Fruit fly (Drosophila melanogaster) whole organism, embryonic: ENCODE data around the gene CG33654.

Experiments
- Ada2b ChIP-seq: fragments of 200-800 bp; sonication (Bioruptor generic); IDR thresholded peaks from 2 replicates; pipeline ENCODE4 v1.3.6; 2022; ENCODE audit warnings: missing biosample characterization, missing genetic modification characterization
- BtbVII ChIP-seq: fragments of 200-800 bp; sonication (Bioruptor generic); optimal IDR thresholded peaks from 3 replicates; lab custom pipeline; 2017; ENCODE audit warnings: missing biosample characterization, mild to moderate bottlenecking, missing genetic modification characterization
- CG10654 ChIP-seq: fragments of 200-800 bp; sonication (Bioruptor generic); optimal IDR thresholded peaks from 2 replicates; lab custom pipeline; 2016; ENCODE audit warnings: missing biosample characterization, missing genetic modification characterization
- CG12299 ChIP-seq: fragments of 200-800 bp; sonication (Bioruptor generic); optimal IDR thresholded peaks from 2 replicates; lab custom pipeline; 2018; ENCODE audit warnings: missing biosample characterization, mild to moderate bottlenecking, missing genetic modification characterization
- CG1233 ChIP-seq: fragments of 200-800 bp; sonication (Bioruptor generic); optimal IDR thresholded peaks from 4 replicates; lab custom pipeline; 2018; ENCODE audit warnings: missing biosample characterization, mild to moderate bottlenecking, missing genetic modification characterization
- CG12391 ChIP-seq: fragments of 200-800 bp; sonication (Bioruptor generic); optimal IDR thresholded peaks from 3 replicates; lab custom pipeline; 2018; ENCODE audit warnings: missing biosample characterization, mild to moderate bottlenecking, missing genetic modification characterization, moderate library complexity
- CG14050 ChIP-seq: fragments of 200-800 bp; sonication (Bioruptor generic); IDR thresholded peaks from 3 replicates; pipeline ENCODE4 v1.3.6; 2022; ENCODE audit warnings: missing biosample characterization, missing genetic modification characterization
- CG15073 ChIP-seq: fragments of 200-800 bp; sonication (Bioruptor generic); optimal IDR thresholded peaks from 2 replicates; lab custom pipeline; 2016; ENCODE audit warnings: missing biosample characterization, missing genetic modification characterization
- CG1602 ChIP-seq: fragments of 200-800 bp; sonication (Bioruptor generic); optimal IDR thresholded peaks from 3 replicates; lab custom pipeline; 2016; ENCODE audit warnings: missing biosample characterization, missing genetic modification characterization
- CG17912 ChIP-seq: fragments of 200-800 bp; sonication (Bioruptor generic); optimal IDR thresholded peaks from 2 replicates; lab custom pipeline; 2018; ENCODE audit warnings: missing biosample characterization, mild to moderate bottlenecking, missing genetic modification characterization
- CG18011 ChIP-seq: fragments of 200-800 bp; sonication (Bioruptor generic); optimal IDR thresholded peaks from 2 replicates; lab custom pipeline; 2017; ENCODE audit warnings: missing biosample characterization, missing genetic modification characterization, mild to moderate bottlenecking, moderate library complexity, missing genotype
- CG2120 ChIP-seq: fragments of 200-800 bp; sonication (Bioruptor generic); optimal IDR thresholded peaks from 3 replicates; lab custom pipeline; 2016; ENCODE audit warnings: missing biosample characterization, missing genetic modification characterization
- CG32772 ChIP-seq: fragments of 200-800 bp; sonication (Bioruptor generic); IDR thresholded peaks from 2 replicates; pipeline ENCODE4 v1.3.6; 2022; ENCODE audit warnings: missing biosample characterization, missing genetic modification characterization
- CG4730 ChIP-seq: fragments of 200-800 bp; sonication (Bioruptor generic); IDR thresholded peaks from 2 replicates; pipeline ENCODE4 v1.3.6; 2022; ENCODE audit warnings: missing biosample characterization, missing genetic modification characterization
- CG5180 ChIP-seq: fragments of 200-800 bp; sonication (Bioruptor generic); optimal IDR thresholded peaks from 3 replicates; lab custom pipeline; 2017; ENCODE audit warnings: missing biosample characterization, missing genetic modification characterization, mild to moderate bottlenecking, moderate library complexity, missing genetic modification reagents
- CG6254 ChIP-seq: fragments of 200-800 bp; sonication (Bioruptor generic); optimal IDR thresholded peaks from 3 replicates; lab custom pipeline; 2017; ENCODE audit warnings: mild to moderate bottlenecking, missing biosample characterization, missing genetic modification reagents, missing genetic modification characterization
- CG6272 ChIP-seq: fragments of 200-800 bp; sonication (Bioruptor generic); IDR thresholded peaks from 2 replicates; pipeline ENCODE4 v1.3.6; 2022; ENCODE audit warnings: missing biosample characterization, missing genetic modification characterization
- CG6654 ChIP-seq: fragments of 200-800 bp; sonication (Bioruptor generic); optimal IDR thresholded peaks from 2 replicates; lab custom pipeline; 2017; ENCODE audit warnings: missing biosample characterization, mild to moderate bottlenecking, missing genetic modification characterization
- CG7745 ChIP-seq: fragments of 200-800 bp; sonication (Bioruptor generic); optimal IDR thresholded peaks from 2 replicates; lab custom pipeline; 2018; ENCODE audit warnings: missing biosample characterization, mild to moderate bottlenecking, missing genetic modification characterization, moderate library complexity
- CG8281 ChIP-seq: fragments of 200-800 bp; sonication (Bioruptor generic); optimal IDR thresholded peaks from 2 replicates; lab custom pipeline; 2018; ENCODE audit warnings: missing biosample characterization, mild to moderate bottlenecking, missing genetic modification characterization, moderate library complexity
- CrebB ChIP-seq: fragments of 200-800 bp; sonication (Bioruptor generic); optimal IDR thresholded peaks from 3 replicates; lab custom pipeline; 2018; ENCODE audit warnings: missing biosample characterization, mild to moderate bottlenecking, missing genetic modification characterization
- E2f1 ChIP-seq: fragments of 200-800 bp; sonication (Bioruptor generic); IDR thresholded peaks from 2 replicates; pipeline ENCODE4 v1.3.6; 2022; ENCODE audit warnings: missing biosample characterization, missing genetic modification characterization
- Hr39 ChIP-seq: fragments of >200 bp; optimal IDR thresholded peaks from 2 replicates; lab custom pipeline; 2017
- Meics ChIP-seq: fragments of 200-800 bp; sonication (Bioruptor generic); optimal IDR thresholded peaks from 2 replicates; lab custom pipeline; 2017; ENCODE audit warnings: missing biosample characterization, mild to moderate bottlenecking, missing genetic modification characterization
- Poxn ChIP-seq: fragments of 200-800 bp; sonication (Bioruptor generic); IDR thresholded peaks from 2 replicates; pipeline ENCODE4 v1.3.6; 2022; ENCODE audit warnings: missing biosample characterization, missing genetic modification characterization
- Sry-δ ChIP-seq: fragments of 200-800 bp; sonication (Bioruptor generic); optimal IDR thresholded peaks from 2 replicates; lab custom pipeline; 2016; ENCODE audit warnings: missing biosample characterization, missing genetic modification characterization
- Xbp1 ChIP-seq: fragments of 200-800 bp; sonication (Bioruptor generic); optimal IDR thresholded peaks from 3 replicates; lab custom pipeline; 2016; ENCODE audit warnings: missing biosample characterization, mild to moderate bottlenecking, missing genetic modification characterization
- ab ChIP-seq: fragments of 200-800 bp; sonication (Bioruptor generic); optimal IDR thresholded peaks from 2 replicates; lab custom pipeline; 2016; ENCODE audit warnings: missing biosample characterization, missing genetic modification characterization
- bowl ChIP-seq: fragments of 200-800 bp; sonication (Bioruptor generic); IDR thresholded peaks from 2 replicates; pipeline ENCODE4 v1.3.6; 2022; ENCODE audit warnings: missing biosample characterization, missing genetic modification characterization
- btn ChIP-seq: fragments of 200-800 bp; sonication (Bioruptor generic); optimal IDR thresholded peaks from 2 replicates; lab custom pipeline; 2016; ENCODE audit warnings: missing biosample characterization, missing genetic modification characterization
- chm ChIP-seq: fragments of 200-800 bp; sonication (Bioruptor generic); IDR thresholded peaks from 2 replicates; pipeline ENCODE4 v1.3.6; 2022; ENCODE audit warnings: missing biosample characterization, missing genetic modification characterization
- crol ChIP-seq: fragments of 200-800 bp; sonication (Bioruptor generic); IDR thresholded peaks from 2 replicates; pipeline ENCODE4 v1.3.6; 2022; ENCODE audit warnings: missing biosample characterization, missing genetic modification characterization
- fd102C ChIP-seq: fragments of 200-800 bp; sonication (Bioruptor generic); optimal IDR thresholded peaks from 2 replicates; lab custom pipeline; 2018; ENCODE audit warnings: missing biosample characterization, mild to moderate bottlenecking, missing genetic modification characterization, moderate library complexity
- fd64A ChIP-seq: fragments of 200-800 bp; sonication (Bioruptor generic); optimal IDR thresholded peaks from 3 replicates; lab custom pipeline; 2018; ENCODE audit warnings: missing biosample characterization, mild to moderate bottlenecking, missing genetic modification characterization
- fd96Cb ChIP-seq: fragments of 200-800 bp; sonication (Bioruptor generic); optimal IDR thresholded peaks from 2 replicates; lab custom pipeline; 2018; ENCODE audit warnings: missing biosample characterization, mild to moderate bottlenecking, missing genetic modification characterization, moderate library complexity
- gsb-n ChIP-seq: fragments of 200-800 bp; sonication (Bioruptor generic); optimal IDR thresholded peaks from 3 replicates; lab custom pipeline; 2018; ENCODE audit warnings: missing biosample characterization, mild to moderate bottlenecking, missing genetic modification characterization
- hb ChIP-seq: fragments of 200-800 bp; sonication (Bioruptor generic); IDR thresholded peaks from 3 replicates; pipeline ENCODE4 v1.3.6; 2022; ENCODE audit warnings: missing biosample characterization, missing genetic modification characterization; ENCODE audit not compliant: partially characterized antibody
- ind ChIP-seq: fragments of 200-800 bp; sonication (Bioruptor generic); optimal IDR thresholded peaks from 3 replicates; lab custom pipeline; 2016; ENCODE audit warnings: missing biosample characterization, missing genetic modification characterization
- klu ChIP-seq: fragments of 200-800 bp; sonication (Bioruptor generic); IDR thresholded peaks from 2 replicates; pipeline ENCODE4 v1.3.6; 2022; ENCODE audit warnings: missing biosample characterization, missing genetic modification characterization
- lbe ChIP-seq: fragments of 200-800 bp; sonication (Bioruptor generic); optimal IDR thresholded peaks from 2 replicates; lab custom pipeline; 2016; ENCODE audit warnings: missing biosample characterization, mild to moderate bottlenecking, missing genetic modification characterization
- otp ChIP-seq: fragments of 200-800 bp; sonication (Bioruptor generic); IDR thresholded peaks from 3 replicates; pipeline ENCODE4, ENCODE4 v1.3.6; 2022; ENCODE audit warnings: missing biosample characterization, missing genetic modification characterization
- peb ChIP-seq: fragments of 200-800 bp; sonication (Bioruptor generic); IDR thresholded peaks from 2 replicates; pipeline ENCODE4 v1.3.6; 2022; ENCODE audit warnings: missing biosample characterization, missing genetic modification characterization
- pnt ChIP-seq: fragments of 200-800 bp; sonication (Bioruptor generic); optimal IDR thresholded peaks from 3 replicates; lab custom pipeline; 2016; ENCODE audit warnings: missing biosample characterization, missing genetic modification characterization
- row ChIP-seq: fragments of 200-800 bp; sonication (Bioruptor generic); IDR thresholded peaks from 3 replicates; pipeline ENCODE4 v1.3.6; 2022; ENCODE audit warnings: missing biosample characterization, missing genetic modification characterization
- schlank ChIP-seq: fragments of 200-800 bp; sonication (Bioruptor generic); optimal IDR thresholded peaks from 2 replicates; lab custom pipeline; 2018; ENCODE audit warnings: missing biosample characterization, mild to moderate bottlenecking, missing genetic modification characterization
- sens ChIP-seq: fragments of 200-800 bp; sonication (Bioruptor generic); peaks from one replicate; lab custom pipeline; 2016; ENCODE audit warnings: missing biosample characterization, missing genetic modification characterization
- sens-2 ChIP-seq: fragments of 200-800 bp; sonication (Bioruptor generic); IDR thresholded peaks from 2 replicates; pipeline ENCODE4 v1.3.6; 2022; ENCODE audit warnings: missing biosample characterization, missing genetic modification characterization
- sima ChIP-seq: fragments of 200-800 bp; sonication (Bioruptor generic); optimal IDR thresholded peaks from 2 replicates; lab custom pipeline; 2016; ENCODE audit warnings: missing biosample characterization, missing genetic modification characterization
- so ChIP-seq: fragments of 200-800 bp; sonication (Bioruptor generic); IDR thresholded peaks from 3 replicates; pipeline ENCODE4 v1.3.6; 2022; ENCODE audit warnings: missing biosample characterization, missing genetic modification characterization
- unc-4 ChIP-seq: fragments of 200-800 bp; sonication (Bioruptor generic); IDR thresholded peaks from 2 replicates; pipeline ENCODE4 v1.3.6; 2022; ENCODE audit warnings: missing biosample characterization, missing genetic modification characterization; ENCODE audit not compliant: partially characterized antibody
- unpg ChIP-seq: fragments of 200-800 bp; sonication (Bioruptor generic); optimal IDR thresholded peaks from 3 replicates; lab custom pipeline; 2018; ENCODE audit warnings: missing biosample characterization, mild to moderate bottlenecking, missing genetic modification characterization, moderate library complexity
- usp ChIP-seq: fragments of >200 bp; optimal IDR thresholded peaks from 2 replicates; lab custom pipeline; 2017; ENCODE audit warnings: missing biosample characterization, missing genetic modification characterization
- vvl ChIP-seq: fragments of 200-800 bp; sonication (Bioruptor generic); IDR thresholded peaks from 2 replicates; pipeline ENCODE4 v1.3.6; 2022; ENCODE audit warnings: missing biosample characterization, missing genetic modification characterization

Gene CG33654

dm6 chr3R:9618331-9618730 is 35.3 kb upstream of the CG33654 start (continued):
- TF ChIP-seq CG4730 (GFP tag; lab: Robert Waterston, UW) (peak; percentile 77), sens (GFP tag; lab: Kevin White, UChicago) (peak; percentile 95), lbe (GFP tag; lab: Kevin White, UChicago) (no peak), hb (no peak), CG2120 (GFP tag; lab: Kevin White, UChicago) (peak; percentile 44), Xbp1 (GFP tag; lab: Kevin White, UChicago) (peak; percentile 82), crol (GFP tag; lab: Robert Waterston, UW) (peak; percentile 32; the same call in 1 of the 2 replicates), chm (peak; percentile 76), bowl (GFP tag; lab: Robert Waterston, UW) (peak; percentile 65), unc-4 (GFP tag; lab: Robert Waterston, UW) (no peak), CG8281 (tag; lab: Kevin White, UChicago) (peak; percentile 28), CG14050 (GFP tag; lab: Robert Waterston, UW) (peak; percentile 64), CG17912 (no peak), otp (GFP tag; lab: Robert Waterston, UW) (peak; percentile 74), CG15073 (GFP tag; lab: Kevin White, UChicago) (peak; percentile 6), CG12391 (peak; percentile 72), Hr39 (lab: Kevin White, UChicago) (no peak), fd96Cb (tag; lab: Kevin White, UChicago) (peak; percentile 79), CG7745 (tag; lab: Kevin White, UChicago) (no peak), ab (peak; percentile 71), fd64A (GFP tag; lab: Kevin White, UChicago) (peak; percentile 60), Poxn (no peak), BtbVII (GFP tag; lab: Kevin White, UChicago) (no peak), peb (GFP tag; lab: Robert Waterston, UW) (peak; percentile 71), CG1233 (GFP tag; lab: Kevin White, UChicago) (peak; percentile 66), CG6654 (GFP tag; lab: Kevin White, UChicago) (peak; percentile 56), fd102C (GFP tag; lab: Kevin White, UChicago) (no peak), Ada2b (GFP tag; lab: Robert Waterston, UW) (peak; percentile 77), usp (GFP tag; lab: Kevin White, UChicago) (no peak), schlank (tag; lab: Kevin White, UChicago) (peak; percentile 2), CG5180 (GFP tag; lab: Kevin White, UChicago) (peak; percentile 43)
- TF ChIP-seq, all 482 proteins: peak for 344

DNA sequence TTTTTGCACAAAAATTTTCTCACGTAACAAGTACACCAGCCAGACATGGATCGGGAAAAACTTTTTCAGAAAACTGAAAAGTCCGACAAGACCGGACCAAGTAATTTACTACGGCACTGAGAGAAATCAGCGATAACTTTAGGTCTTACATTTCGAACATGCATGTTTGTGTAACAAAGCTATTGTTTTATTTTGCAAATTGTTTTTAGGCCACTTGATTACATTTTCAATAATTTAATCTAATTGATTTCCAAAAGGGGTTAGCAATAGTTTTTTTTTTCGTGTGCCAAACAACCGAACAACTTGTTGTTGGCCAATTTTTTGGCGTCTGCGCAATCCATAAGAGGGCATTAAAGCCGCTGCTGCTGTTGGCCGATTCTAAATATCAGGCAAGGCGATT is 30.1 kb upstream of the CG33654 start:
- TF ChIP-seq E2f1 (GFP tag; lab: Robert Waterston, UW): peak; percentile 61
- 0 out of 3 replicates have a peak, but pooled peaks have one; percentile 51 for TF ChIP-seq so (GFP tag; lab: Robert Waterston, UW)
- TF ChIP-seq Meics (GFP tag; lab: Kevin White, UChicago): peak; percentile 69
- peak; percentile 49 for TF ChIP-seq ind (GFP tag; lab: Kevin White, UChicago)
- TF ChIP-seq sima (GFP tag; lab: Kevin White, UChicago): no peak
- no peak for TF ChIP-seq btn (GFP tag; lab: Kevin White, UChicago)
- no peak for TF ChIP-seq CrebB (tag; lab: Kevin White, UChicago)
- TF ChIP-seq CG32772 (GFP tag; lab: Robert Waterston, UW): no peak; the same call in 1 of the 2 replicates
- peak; percentile 28 for TF ChIP-seq CG1602 (GFP tag; lab: Kevin White, UChicago)
- 0 out of 2 replicates have a peak, but pooled peaks have one; percentile 33 for TF ChIP-seq klu
- peak; percentile 30 for TF ChIP-seq CG6254 (GFP tag; lab: Kevin White, UChicago)
- TF ChIP-seq sens-2 (GFP tag; lab: Robert Waterston, UW): no peak
- peak; percentile 78 for TF ChIP-seq vvl (GFP tag; lab: Robert Waterston, UW)
- no peak for TF ChIP-seq CG12299
- TF ChIP-seq Sry-δ (GFP tag; lab: Kevin White, UChicago): peak; percentile 42
- TF ChIP-seq CG18011 (GFP tag; lab: Kevin White, UChicago): no peak
- peak; percentile 67 for TF ChIP-seq unpg (GFP tag; lab: Kevin White, UChicago)
- TF ChIP-seq pnt (GFP tag; lab: Kevin White, UChicago): peak; percentile 31
- TF ChIP-seq gsb-n (tag; lab: Kevin White, UChicago): no peak
- TF ChIP-seq CG6272 (GFP tag; lab: Robert Waterston, UW): no peak
- TF ChIP-seq CG10654: peak; percentile 43
- TF ChIP-seq row: peak; percentile 64
